Worm (Caenorhabditis elegans) whole organism, L2 larva: ENCODE data around the gene fbxb-108.

Source experiments
- R02D3.7 ChIP-seq: fragments of 150-350 bp; optimal IDR thresholded peaks from 2 replicates; lab custom pipeline; 2014; ENCODE audit warnings: missing biosample characterization, missing genetic modification characterization
- ZK546.5 ChIP-seq: sonication (generic microtip); optimal IDR thresholded peaks from 2 replicates; lab custom pipeline; 2017; ENCODE audit warnings: missing biosample characterization, missing genetic modification characterization
- aly-2 ChIP-seq: fragments of 150-350 bp; optimal IDR thresholded peaks from 2 replicates; lab custom pipeline; 2014; ENCODE audit warnings: missing biosample characterization, missing genetic modification characterization
- ama-1 ChIP-seq: fragments of 150-350 bp; optimal IDR thresholded peaks from 2 replicates; lab custom pipeline; 2018; ENCODE audit warnings: inconsistent platforms
- ceh-82 ChIP-seq: fragments of 150-350 bp; optimal IDR thresholded peaks from 2 replicates; lab custom pipeline; 2014; ENCODE audit warnings: missing biosample characterization, missing genetic modification characterization
- crh-2 ChIP-seq: sonication (generic microtip); optimal IDR thresholded peaks from 2 replicates; lab custom pipeline; 2017; ENCODE audit warnings: missing biosample characterization, missing genetic modification characterization
- fos-1 ChIP-seq: fragments of 150-350 bp; optimal IDR thresholded peaks from 2 replicates; lab custom pipeline; 2014; ENCODE audit warnings: missing biosample characterization, missing genetic modification characterization
- lin-39 ChIP-seq: fragments of 150-350 bp; optimal IDR thresholded peaks from 2 replicates; lab custom pipeline; 2014; ENCODE audit warnings: missing biosample characterization, missing genetic modification reagents, missing genetic modification characterization
- lsy-2 ChIP-seq, 2 experiments: fragments of 150-350 bp in 1 of 2; sonication (generic microtip) in 1 of 2; optimal IDR thresholded peaks; 2 replicates each; lab custom pipeline; 2014 to 2017; ENCODE audit warnings: missing biosample characterization in 2 of 2, missing genetic modification characterization in 2 of 2
- nhr-12 ChIP-seq: fragments of 150-350 bp; optimal IDR thresholded peaks from 2 replicates; lab custom pipeline; 2014; ENCODE audit warnings: missing biosample characterization, missing genetic modification characterization
- snpc-4 ChIP-seq: fragments of 150-350 bp; optimal IDR thresholded peaks from 2 replicates; lab custom pipeline; 2014; ENCODE audit warnings: missing biosample characterization, missing genetic modification characterization
- unc-62 ChIP-seq: fragments of 150-350 bp; optimal IDR thresholded peaks from 2 replicates; lab custom pipeline; 2014; ENCODE audit warnings: missing biosample characterization, missing genetic modification reagents, missing genetic modification characterization

- TF ChIP-seq lin-39 (tag; lab: Kevin White, UChicago) = no peak
- peak; percentile 60 for TF ChIP-seq fos-1 (tag; lab: Kevin White, UChicago)
- no peak for TF ChIP-seq aly-2 (tag; lab: Kevin White, UChicago)
- TF ChIP-seq unc-62 (GFP tag; lab: Kevin White, UChicago) = no peak
- TF ChIP-seq ZK546.5 = no peak
- TF ChIP-seq ceh-82 (tag; lab: Kevin White, UChicago) = no peak
- peak; percentile 32 for TF ChIP-seq crh-2 (tag; lab: Kevin White, UChicago)
- TF ChIP-seq ama-1 (lab: Kevin White, UChicago) = no peak
- TF ChIP-seq R02D3.7 (tag; lab: Kevin White, UChicago) = no peak
- no peak for TF ChIP-seq lsy-2 (tag; optimal IDR thresholded peaks at IDR 0.05; lab: Kevin White, UChicago)
- no peak for TF ChIP-seq nhr-12
- no peak for TF ChIP-seq snpc-4 (tag; lab: Kevin White, UChicago)
Measured at ce11 chrII:2802804-2803586, 38.2 kb downstream of the fbxb-108 start.
